Worm (Caenorhabditis elegans): ENCODE data around the gene T16A1.10.
"Not testable (repeated sequence)": the region's sequence is repeated elsewhere in the genome, so short reads cannot be mapped to it uniquely, and the experiment has no call there.

The T16A1.10 gene

ce11 chrII:2075513-2075912 is 16.4 kb downstream of the T16A1.10 start, which contains the start of gene F07E5.8:
Gene F07E5.8 (minus strand): TSS chrII:2075613.
- TF ChIP-seq nhr-11 (tag; optimal IDR thresholded peaks at IDR 0.05) (no peak), mml-1 (tag; optimal IDR thresholded peaks at IDR 0.05) (no peak), lsy-12 (tag; optimal IDR thresholded peaks at IDR 0.05) (no peak), zag-1 (tag; optimal IDR thresholded peaks at IDR 0.05) (no peak), nhr-25 (tag; optimal IDR thresholded peaks at IDR 0.05) (no peak), nhr-43 (tag; optimal IDR thresholded peaks at IDR 0.05; ENCODE audit: poor library complexity, severe bottlenecking) (no peak), ceh-9 (tag; optimal IDR thresholded peaks at IDR 0.05) (no peak)

- TF ChIP-seq nhr-11 (tag; optimal IDR thresholded peaks at IDR 0.05) (no peak), nhr-67 (tag; optimal IDR thresholded peaks at IDR 0.05) (no peak), lsy-12 (tag; optimal IDR thresholded peaks at IDR 0.05) (no peak), ama-1 (optimal IDR thresholded peaks at IDR 0.05) (no peak), ceh-82 (tag; optimal IDR thresholded peaks at IDR 0.05) (no peak), nhr-43 (tag; optimal IDR thresholded peaks at IDR 0.05; ENCODE audit: poor library complexity, severe bottlenecking) (no peak), eor-1 (tag; optimal IDR thresholded peaks at IDR 0.05) (no peak), sea-2 (GFP tag; optimal IDR thresholded peaks at IDR 0.05) (no peak), fkh-2 (tag; optimal IDR thresholded peaks at IDR 0.05) (no peak), ZK546.5 (tag; optimal IDR thresholded peaks at IDR 0.05) (no peak), fos-1 (tag; optimal IDR thresholded peaks at IDR 0.05) (no peak)
Observed at ce11 chrII:2071429-2071828, 20.5 kb downstream of the T16A1.10 start, which contains the start of gene F07E5.7. Gene F07E5.7 (minus strand): TSS chrII:2071529.

- TF ChIP-seq nhr-12, elt-3, egl-5 (tag; optimal IDR thresholded peaks at IDR 0.05): not testable (repeated sequence)
Observed at ce11 chrII:2067451-2068021, 24.4 kb downstream of the T16A1.10 start, which contains the start of gene F07E5.12. Gene F07E5.12 (plus strand): TSS chrII:2067971.

- TF ChIP-seq unc-62 (GFP tag; optimal IDR thresholded peaks at IDR 0.05) (no peak), elt-3 (tag; optimal IDR thresholded peaks at IDR 0.05) (no peak), tbx-2 (tag; optimal IDR thresholded peaks at IDR 0.05) (no peak)
Observed at ce11 chrII:2064497-2064896, 27.4 kb downstream of the T16A1.10 start, which contains the start of gene fbxb-6. Gene fbxb-6 (plus strand): TSS chrII:2064797.

ce11 chrII:2063989-2064388 is 27.9 kb downstream of the T16A1.10 start, which contains the start of gene F07E5.13:
Gene F07E5.13 (minus strand): TSS chrII:2064089.
- TF ChIP-seq nhr-67 (tag; optimal IDR thresholded peaks at IDR 0.05) (no peak), zag-1 (tag; optimal IDR thresholded peaks at IDR 0.05) (no peak), nhr-25 (tag; optimal IDR thresholded peaks at IDR 0.05) (no peak), lin-39 (tag; optimal IDR thresholded peaks at IDR 0.05) (no peak), ZK546.5 (tag; optimal IDR thresholded peaks at IDR 0.05) (no peak), fos-1 (tag; optimal IDR thresholded peaks at IDR 0.05) (no peak), pqm-1 (tag; optimal IDR thresholded peaks at IDR 0.05) (no peak), nhr-77 (tag; optimal IDR thresholded peaks at IDR 0.05) (no peak)

- no peak for TF ChIP-seq ztf-4 (tag; optimal IDR thresholded peaks at IDR 0.05)
- TF ChIP-seq ceh-9 (tag; optimal IDR thresholded peaks at IDR 0.05) = no peak
- peak; percentile 40 for TF ChIP-seq lin-15B (tag; optimal IDR thresholded peaks at IDR 0.05)
- TF ChIP-seq nfya-1 (tag; optimal IDR thresholded peaks at IDR 0.05; ENCODE audit: insufficient read depth) = peak; percentile 79
- TF ChIP-seq pqm-1 (tag; optimal IDR thresholded peaks at IDR 0.05) = no peak
- no peak for TF ChIP-seq nhr-12 (tag; optimal IDR thresholded peaks at IDR 0.05)
- no peak for TF ChIP-seq pha-4 (tag; optimal IDR thresholded peaks at IDR 0.05)
- peak; percentile 44 for TF ChIP-seq R02D3.7 (tag; optimal IDR thresholded peaks at IDR 0.05)
- TF ChIP-seq lin-39 (tag; optimal IDR thresholded peaks at IDR 0.05) = peak; percentile 10
- TF ChIP-seq elt-2 (tag; optimal IDR thresholded peaks at IDR 0.05) = peak; percentile 20
- TF ChIP-seq nhr-67 (tag; optimal IDR thresholded peaks at IDR 0.05) = no peak
- TF ChIP-seq elt-1 (tag; optimal IDR thresholded peaks at IDR 0.05) = peak; percentile 31
- TF ChIP-seq nhr-25 (tag; optimal IDR thresholded peaks at IDR 0.05) = peak; percentile 9
- TF ChIP-seq lsy-12 (tag; optimal IDR thresholded peaks at IDR 0.05) = peak; percentile 16
- TF ChIP-seq jun-1 (tag; optimal IDR thresholded peaks at IDR 0.05) = no peak
- peak; percentile 41 for TF ChIP-seq nhr-23 (tag; optimal IDR thresholded peaks at IDR 0.05)
- TF ChIP-seq snpc-4 (tag; optimal IDR thresholded peaks at IDR 0.05) = peak; percentile 46
Observed at ce11 chrII:2058985-2059384, 32.9 kb downstream of the T16A1.10 start, which contains the start of gene F07E5.5. Gene F07E5.5 (minus strand): TSS chrII:2059070.
